Fruit fly (Drosophila melanogaster) S2 (cell line): ENCODE results near the gene CG13674.

Experiments used
- CG8478 ChIP-seq: fragments of >200 bp; optimal IDR thresholded peaks from 2 replicates; lab custom pipeline; 2018
- CTCF ChIP-seq, 2 experiments: fragments of >200 bp; optimal IDR thresholded peaks; 2 replicates each; lab custom pipeline; 2018

Gene CG13674

DNA sequence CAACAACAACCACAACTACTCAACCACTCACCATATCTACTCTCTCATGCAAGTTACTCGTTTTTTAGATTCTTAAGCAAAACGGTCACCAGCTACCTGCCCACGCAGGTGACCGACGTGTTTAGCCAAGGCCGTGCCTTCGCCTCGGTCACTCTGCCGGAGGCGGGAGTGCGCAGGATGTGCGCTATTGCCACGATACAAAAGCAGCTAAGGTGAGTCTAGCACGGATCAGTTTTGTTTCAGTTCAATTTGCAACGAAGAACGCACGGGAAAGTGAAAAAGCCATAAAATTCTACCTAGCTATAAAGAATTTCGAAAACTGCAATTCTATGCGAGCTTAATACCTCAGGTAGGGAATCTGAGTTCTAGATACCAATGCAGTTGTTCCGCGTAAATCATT lies 29.5 kb downstream of the CG13674 start:
- no peak for TF ChIP-seq CTCF (optimal IDR thresholded peaks at IDR 0.05; lab: Kevin White, UChicago)
- TF ChIP-seq CG8478 (lab: Kevin White, UChicago): no peak

DNA sequence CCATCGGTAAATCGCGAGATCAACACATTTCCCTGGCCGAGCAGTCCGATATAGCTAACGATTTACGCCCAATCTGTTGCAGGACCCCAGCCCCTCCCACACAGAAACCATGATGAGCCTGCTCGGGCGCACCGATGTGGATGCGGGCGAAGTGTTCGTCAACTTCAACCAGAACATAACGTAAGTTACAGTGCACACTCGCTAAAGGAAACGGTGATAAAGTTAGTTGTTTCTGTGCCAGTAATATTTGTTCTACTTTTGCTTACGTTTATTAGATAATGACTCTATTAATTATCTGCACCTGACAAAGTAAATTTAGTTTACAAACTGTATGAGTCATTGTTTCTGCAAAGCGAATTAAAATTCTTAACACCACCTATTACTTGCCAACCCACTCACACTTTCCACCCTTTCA lies 31.4 kb downstream of the CG13674 start:
- TF ChIP-seq CTCF (optimal IDR thresholded peaks at IDR 0.05; lab: Kevin White, UChicago): no peak
- no peak for TF ChIP-seq CG8478 (lab: Kevin White, UChicago)

DNA sequence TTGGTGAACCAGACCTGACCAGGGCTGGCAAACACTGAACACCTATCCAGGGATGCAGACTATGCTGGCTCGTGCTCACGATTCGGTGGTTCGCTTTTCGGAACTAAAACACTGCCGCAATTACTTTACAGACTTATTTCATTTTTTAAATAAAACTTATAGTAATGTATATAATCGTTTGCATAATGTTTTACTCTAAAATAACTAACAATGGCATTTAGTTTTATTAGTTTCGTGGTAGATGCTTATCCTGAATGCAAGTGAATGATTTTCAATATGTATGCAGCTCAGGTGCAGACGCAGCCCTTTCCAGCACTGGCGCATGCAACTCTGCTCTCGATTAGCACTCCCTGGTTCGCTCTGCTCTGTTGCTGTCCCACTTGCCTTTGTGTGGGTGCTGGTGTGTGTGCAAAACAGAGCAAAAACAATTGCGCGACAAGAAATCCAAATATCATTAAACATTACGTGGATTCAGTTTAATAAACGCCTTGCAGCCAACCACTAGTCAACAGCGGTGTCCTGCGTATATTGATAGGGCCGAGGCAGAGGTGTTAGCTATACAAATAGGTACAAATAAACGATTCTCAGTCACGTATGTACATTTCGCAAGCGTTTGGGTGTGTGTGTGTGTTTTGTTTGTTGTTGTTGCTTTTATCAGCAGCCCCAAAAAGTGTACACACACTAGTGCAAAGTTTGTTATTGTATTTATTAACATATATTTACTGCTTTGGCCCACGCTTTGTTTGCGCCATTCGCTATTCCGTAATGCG lies 32.0 kb downstream of the CG13674 start, which contains the start of the genes ERR and Atg18a:
Gene ERR (minus strand): TSS at position 45 of the 770 bp plus-strand sequence.
Gene Atg18a (plus strand): TSS at position 231 of the 770 bp plus-strand sequence.
- TF ChIP-seq CG8478 (lab: Kevin White, UChicago) (no peak), CTCF (optimal IDR thresholded peaks at IDR 0.05; lab: Kevin White, UChicago) (peak in 1 of 2 experiments; percentile 14)

DNA sequence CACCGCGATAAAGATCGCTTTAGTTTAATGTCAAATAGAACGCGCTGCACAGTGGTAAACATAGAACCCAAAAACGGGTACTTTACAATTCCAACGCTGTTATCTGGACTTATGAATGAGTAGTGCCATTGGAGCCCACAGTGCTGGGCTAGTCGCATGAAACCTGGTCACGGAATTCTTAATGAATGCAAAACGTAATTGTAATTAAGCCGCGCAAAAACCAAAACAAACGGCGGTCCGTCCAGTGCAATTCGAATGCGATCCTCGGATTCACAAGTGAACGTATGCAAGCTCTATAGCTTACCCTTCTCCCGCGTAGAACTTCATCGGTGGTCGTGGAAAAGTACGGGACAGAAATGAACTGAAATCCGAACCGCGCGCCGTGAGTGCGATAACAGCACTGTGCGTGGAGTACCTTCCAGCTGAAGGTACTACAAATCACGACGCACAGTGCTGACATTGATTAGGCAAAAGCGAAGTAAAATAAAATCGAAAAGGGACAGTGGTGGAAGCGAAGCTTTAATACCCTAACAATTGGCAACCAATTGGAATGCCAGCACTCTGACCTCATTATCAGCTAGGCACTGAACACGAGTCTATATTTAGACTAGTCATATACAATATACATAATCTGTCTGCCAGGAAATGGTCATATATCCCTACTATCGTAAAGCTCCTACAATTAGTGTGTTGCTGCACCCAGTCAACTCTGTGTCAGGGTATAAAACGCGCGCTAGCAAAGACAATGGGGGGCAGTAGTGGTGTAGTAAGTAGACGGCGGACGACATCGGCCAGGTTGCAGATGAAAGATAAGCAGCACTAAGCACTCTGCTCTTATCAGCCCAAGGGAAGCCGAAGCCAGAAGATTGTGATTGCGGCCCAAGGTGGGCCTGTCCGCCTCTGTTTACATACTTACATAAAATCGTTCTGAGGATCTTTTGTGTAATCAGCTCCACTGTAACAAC lies 33.2 kb downstream of the CG13674 start:
- TF ChIP-seq CG8478 (lab: Kevin White, UChicago) (no peak), CTCF (optimal IDR thresholded peaks at IDR 0.05; lab: Kevin White, UChicago) (no peak)

DNA sequence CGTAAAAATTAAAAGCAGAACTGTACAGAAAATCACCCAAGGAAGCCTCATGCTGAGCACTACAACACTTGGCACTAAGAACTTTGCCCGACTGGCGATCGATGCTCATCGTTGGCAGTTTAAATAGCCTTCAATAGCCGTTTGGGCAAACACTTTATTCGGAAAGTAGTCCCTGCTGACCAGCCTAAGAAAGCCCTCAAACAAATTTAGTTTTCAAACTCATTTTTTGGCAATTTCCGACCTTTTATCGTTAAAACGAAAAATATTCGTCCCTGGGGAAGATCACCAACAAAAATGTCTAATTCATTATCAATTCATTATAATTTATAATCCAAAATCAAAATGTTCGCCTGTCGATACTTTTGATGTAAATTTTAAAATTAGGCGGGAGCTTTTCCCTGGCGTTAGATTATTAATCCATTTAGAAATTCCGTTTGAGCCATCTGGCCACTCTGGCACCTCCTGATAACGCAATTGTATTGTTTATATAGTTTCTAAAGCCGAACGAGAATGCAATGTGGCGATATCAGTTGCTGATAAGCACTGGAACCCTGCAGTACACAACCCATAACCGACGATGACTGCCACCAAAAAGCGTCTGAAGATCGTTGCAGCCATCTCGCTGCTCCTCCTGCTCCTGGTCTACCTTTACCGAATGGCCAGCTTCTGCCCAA lies 38.2 kb downstream of the CG13674 start, which contains the start of the genes mthl7 and Uxs:
Gene mthl7 (minus strand): TSS at position 51 of the 674 bp plus-strand sequence.
Gene Uxs (plus strand): TSS at position 460 of the 674 bp plus-strand sequence.
- no peak for TF ChIP-seq CTCF (optimal IDR thresholded peaks at IDR 0.05; lab: Kevin White, UChicago)
- TF ChIP-seq CG8478 (lab: Kevin White, UChicago): no peak

DNA sequence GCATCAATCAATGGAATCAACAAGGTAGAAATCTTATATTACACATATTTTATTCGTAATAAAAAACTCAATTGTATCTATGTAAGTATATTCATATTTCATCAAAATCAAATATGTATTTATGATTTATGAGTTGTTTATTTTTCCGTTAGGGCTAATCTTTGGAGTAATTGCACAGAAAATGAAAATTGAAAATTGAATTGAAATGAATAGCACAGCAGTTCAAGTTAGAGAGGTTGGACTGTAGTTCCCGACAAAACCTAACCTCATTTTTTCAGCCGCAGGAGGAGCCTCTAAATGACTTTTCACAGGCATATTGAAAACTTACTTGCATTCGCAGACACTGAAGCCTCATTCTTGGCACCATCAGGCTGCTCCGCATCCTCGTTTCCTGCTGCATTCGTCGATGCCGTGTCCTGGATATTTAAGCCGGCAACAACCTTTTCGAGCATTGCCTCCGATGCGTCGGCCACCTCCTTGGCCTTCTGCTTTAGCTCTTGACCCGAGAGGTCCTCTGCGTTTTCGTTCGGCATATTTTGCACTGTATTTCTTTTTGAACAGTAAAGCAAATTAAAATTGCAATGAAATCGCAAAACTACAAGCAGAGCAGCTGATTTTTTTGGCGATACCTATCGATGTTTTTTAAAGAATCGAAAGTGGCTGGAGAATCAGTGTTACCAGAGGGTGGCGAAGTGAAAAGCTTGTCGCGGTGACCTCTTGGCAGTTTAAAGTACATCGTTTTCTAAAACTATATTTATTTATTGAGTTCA lies 40.8 kb downstream of the CG13674 start, which contains the start of gene Nmt:
Gene Nmt (minus strand): TSS at position 635 of the 770 bp plus-strand sequence.
- TF ChIP-seq CG8478 (lab: Kevin White, UChicago): no peak
- no peak for TF ChIP-seq CTCF (optimal IDR thresholded peaks at IDR 0.05; lab: Kevin White, UChicago)

DNA sequence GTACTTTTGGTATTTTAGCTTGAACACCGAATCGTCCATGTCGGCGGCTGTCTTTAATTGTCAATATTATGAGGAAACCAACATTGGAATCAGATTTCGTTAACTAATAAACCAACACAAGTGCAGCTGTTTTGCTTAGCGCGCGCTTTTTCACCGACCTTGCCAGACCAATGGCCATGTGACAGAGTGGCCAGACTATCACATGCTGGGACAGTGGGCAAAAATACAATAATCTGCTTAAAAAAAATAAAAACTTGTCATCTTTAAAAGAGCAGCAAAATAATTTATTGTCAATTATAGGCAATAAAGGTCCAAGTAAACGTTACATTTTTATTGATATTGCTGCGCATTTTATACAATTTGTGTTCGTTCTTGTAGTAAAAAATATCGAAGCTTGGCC lies 43.0 kb downstream of the CG13674 start, which contains the start of gene RecQ4:
Gene RecQ4 (minus strand): TSS at position 161 of the 400 bp plus-strand sequence.
- TF ChIP-seq CTCF (optimal IDR thresholded peaks at IDR 0.05; lab: Kevin White, UChicago) (no peak), CG8478 (lab: Kevin White, UChicago) (no peak)
